Worm (Caenorhabditis elegans) whole organism, young adult: ENCODE measurements around the gene nhr-141.
A peak's percentile ranks its signal among the peaks of the same experiment; 100 is the strongest.

ENCODE experiments used
- B0035.1 ChIP-seq: sonication (generic microtip); optimal IDR thresholded peaks from 2 replicates; lab custom pipeline; 2016; ENCODE audit warnings: missing genetic modification characterization, mild to moderate bottlenecking, missing compliant biosample characterization, missing genotype, missing genetic modification reagents
- C17E4.6 ChIP-seq: fragments of 200-800 bp; sonication (Bioruptor generic); IDR thresholded peaks from 2 replicates; pipeline ENCODE4 v1.3.6; 2022; ENCODE audit warnings: missing genetic modification reagents, missing genetic modification characterization, missing compliant biosample characterization
- F33H1.4 ChIP-seq: fragments of 200-800 bp; sonication (Bioruptor generic); IDR thresholded peaks from 2 replicates; pipeline ENCODE4 v1.3.6; 2022; ENCODE audit warnings: missing genetic modification reagents, missing genetic modification characterization, missing compliant biosample characterization
- F37B4.10 ChIP-seq: fragments of 200-800 bp; sonication (Bioruptor generic); IDR thresholded peaks from 2 replicates; pipeline ENCODE4 v1.3.6; 2022; ENCODE audit warnings: missing genetic modification characterization, missing compliant biosample characterization
- F49E8.2 ChIP-seq: sonication (generic microtip); optimal IDR thresholded peaks from 3 replicates; lab custom pipeline; 2017; ENCODE audit warnings: missing genetic modification characterization, mild to moderate bottlenecking, missing compliant biosample characterization, antibody characterized with exemption, moderate library complexity; ENCODE audit not compliant: insufficient read depth
- F55B11.4 ChIP-seq: sonication (generic microtip); optimal IDR thresholded peaks from 2 replicates; lab custom pipeline; 2016; ENCODE audit warnings: missing compliant biosample characterization, missing genetic modification characterization, borderline replicate concordance; ENCODE audit not compliant: insufficient read depth
- K12H6.12 ChIP-seq: fragments of 200-800 bp; sonication (Bioruptor generic); optimal IDR thresholded peaks from 2 replicates; lab custom pipeline; 2018; ENCODE audit warnings: mild to moderate bottlenecking, missing genetic modification characterization, missing compliant biosample characterization
- T26A5.8 ChIP-seq: sonication (generic microtip); optimal IDR thresholded peaks from 2 replicates; lab custom pipeline; 2016; ENCODE audit warnings: missing genetic modification characterization, missing compliant biosample characterization
- ZK185.1 ChIP-seq: sonication (generic microtip); optimal IDR thresholded peaks from 2 replicates; lab custom pipeline; 2016; ENCODE audit warnings: mild to moderate bottlenecking, missing genetic modification characterization, missing compliant biosample characterization; ENCODE audit not compliant: poor library complexity, severe bottlenecking
- athp-1 ChIP-seq: sonication (generic microtip); optimal IDR thresholded peaks from 2 replicates; lab custom pipeline; 2017; ENCODE audit warnings: mild to moderate bottlenecking, missing genetic modification characterization, missing compliant biosample characterization
- attf-3 ChIP-seq: fragments of 200-800 bp; sonication (Bioruptor generic); conservative IDR thresholded peaks from 2 replicates; pipeline ENCODE4 v1.3.6; 2022; ENCODE audit warnings: missing genetic modification reagents, missing genetic modification characterization, missing compliant biosample characterization
- attf-5 ChIP-seq: fragments of 200-800 bp; sonication (Bioruptor generic); optimal IDR thresholded peaks from 2 replicates; lab custom pipeline; 2018; ENCODE audit warnings: mild to moderate bottlenecking, missing genetic modification characterization, missing compliant biosample characterization
- attf-6 ChIP-seq: fragments of 200-800 bp; sonication (Bioruptor generic); IDR thresholded peaks from 2 replicates; pipeline ENCODE4 v1.3.6; 2022; ENCODE audit warnings: missing genetic modification reagents, missing genetic modification characterization, missing compliant biosample characterization
- bed-2 ChIP-seq: fragments of 200-800 bp; sonication (Bioruptor generic); IDR thresholded peaks from 2 replicates; pipeline ENCODE4 v1.3.6; 2022; ENCODE audit warnings: missing genetic modification reagents, missing genetic modification characterization, missing compliant biosample characterization
- ceh-100 ChIP-seq: fragments of 200-800 bp; sonication (Bioruptor generic); IDR thresholded peaks from 2 replicates; pipeline ENCODE4 v1.3.6; 2022; ENCODE audit warnings: missing genetic modification reagents, missing genetic modification characterization, missing compliant biosample characterization
- ceh-27 ChIP-seq: fragments of 200-800 bp; sonication (Bioruptor generic); optimal IDR thresholded peaks from 2 replicates; lab custom pipeline; 2018; ENCODE audit warnings: mild to moderate bottlenecking, missing genetic modification characterization, moderate library complexity, missing compliant biosample characterization
- dox-1 ChIP-seq: fragments of 200-800 bp; sonication (Bioruptor generic); IDR thresholded peaks from 2 replicates; pipeline ENCODE4 v1.3.6; 2022; ENCODE audit warnings: missing genetic modification reagents, missing genetic modification characterization, missing compliant biosample characterization
- efl-1 ChIP-seq: fragments of 150-350 bp; optimal IDR thresholded peaks from 2 replicates; lab custom pipeline; 2014; ENCODE audit warnings: missing biosample characterization, missing genetic modification reagents, missing genetic modification characterization
- egrh-3 ChIP-seq: fragments of 200-800 bp; sonication (Bioruptor generic); IDR thresholded peaks from 2 replicates; pipeline ENCODE4 v1.3.6; 2022; ENCODE audit warnings: missing genetic modification reagents, missing genetic modification characterization, missing compliant biosample characterization
- ekl-4 ChIP-seq: fragments of 200-800 bp; sonication (Bioruptor generic); IDR thresholded peaks from 2 replicates; pipeline ENCODE4 v1.3.6; 2022; ENCODE audit warnings: missing genetic modification reagents, missing genetic modification characterization, missing compliant biosample characterization
- gei-17 ChIP-seq: fragments of 200-800 bp; sonication (Bioruptor generic); optimal IDR thresholded peaks from 2 replicates; lab custom pipeline; 2018; ENCODE audit warnings: mild to moderate bottlenecking, missing genetic modification characterization, missing compliant biosample characterization
- hmg-1.2 ChIP-seq: fragments of 200-800 bp; sonication (Bioruptor generic); IDR thresholded peaks from 2 replicates; pipeline ENCODE4 v1.3.6; 2022; ENCODE audit warnings: missing genetic modification reagents, missing genetic modification characterization, missing compliant biosample characterization
- hmg-20 ChIP-seq: fragments of 200-800 bp; sonication (Bioruptor generic); IDR thresholded peaks from 2 replicates; pipeline ENCODE4 v1.3.6; 2022; ENCODE audit warnings: missing genetic modification reagents, missing genetic modification characterization, missing compliant biosample characterization
- hrde-1 ChIP-seq: sonication (generic microtip); optimal IDR thresholded peaks from 2 replicates; lab custom pipeline; 2016; ENCODE audit warnings: missing genetic modification characterization, mild to moderate bottlenecking, missing compliant biosample characterization, moderate library complexity, missing genotype, missing genetic modification reagents, borderline replicate concordance
- hsf-1 ChIP-seq: fragments of 200-800 bp; sonication (Bioruptor generic); IDR thresholded peaks from 2 replicates; pipeline ENCODE4 v1.3.6; 2022; ENCODE audit warnings: missing genetic modification reagents, missing genetic modification characterization, missing compliant biosample characterization
- madf-6 ChIP-seq: fragments of 200-800 bp; sonication (Bioruptor generic); IDR thresholded peaks from 2 replicates; pipeline ENCODE4 v1.3.6; 2022; ENCODE audit warnings: missing genetic modification reagents, missing genetic modification characterization, missing compliant biosample characterization
- madf-8 ChIP-seq: fragments of 200-800 bp; sonication (Bioruptor generic); conservative IDR thresholded peaks from 2 replicates; pipeline ENCODE4 v1.3.6; 2022; ENCODE audit warnings: missing genetic modification reagents, missing genetic modification characterization, missing compliant biosample characterization
- nhr-120 ChIP-seq: fragments of 200-800 bp; sonication (Bioruptor generic); IDR thresholded peaks from 2 replicates; pipeline ENCODE4 v1.3.6; 2022; ENCODE audit warnings: missing genetic modification characterization, missing compliant biosample characterization
- nhr-80 ChIP-seq: sonication (generic microtip); optimal IDR thresholded peaks from 2 replicates; lab custom pipeline; 2016; ENCODE audit warnings: missing genetic modification characterization, missing compliant biosample characterization
- pbrm-1 ChIP-seq: fragments of 200-800 bp; sonication (Bioruptor generic); IDR thresholded peaks from 2 replicates; pipeline ENCODE4 v1.3.6; 2022; ENCODE audit warnings: missing genetic modification reagents, missing genetic modification characterization, missing compliant biosample characterization
- rcor-1 ChIP-seq: fragments of 200-800 bp; sonication (Bioruptor generic); IDR thresholded peaks from 2 replicates; pipeline ENCODE4 v1.3.6; 2022; ENCODE audit warnings: missing genetic modification reagents, missing genetic modification characterization, missing compliant biosample characterization
- rec-8 ChIP-seq, 2 experiments: sonication (generic microtip); optimal IDR thresholded peaks; 2 replicates each; lab custom pipeline; 2016; ENCODE audit warnings: mild to moderate bottlenecking in 2 of 2, missing genetic modification characterization in 2 of 2, missing genetic modification reagents in 2 of 2, missing genotype in 2 of 2, missing biosample characterization in 1 of 2, missing compliant biosample characterization in 1 of 2, moderate library complexity in 1 of 2
- snpc-4 ChIP-seq, 5 experiments: fragments of 150-350 bp in 1 of 5; sonication (generic microtip) in 4 of 5; optimal IDR thresholded peaks; 2 replicates each; lab custom pipeline; 2014 to 2018; ENCODE audit warnings: missing genetic modification characterization in 5 of 5, missing biosample characterization in 3 of 5, antibody characterized with exemption in 2 of 5, mild to moderate bottlenecking in 2 of 5, missing compliant biosample characterization in 2 of 5, missing genotype in 2 of 5, moderate library complexity in 2 of 5, missing genetic modification reagents in 1 of 5
- somi-1 ChIP-seq: fragments of 200-800 bp; sonication (Bioruptor generic); optimal IDR thresholded peaks from 2 replicates; lab custom pipeline; 2018; ENCODE audit warnings: mild to moderate bottlenecking, missing genetic modification characterization, missing compliant biosample characterization
- unc-130 ChIP-seq: sonication (generic microtip); optimal IDR thresholded peaks from 2 replicates; lab custom pipeline; 2016; ENCODE audit warnings: missing genetic modification reagents, missing genetic modification characterization, missing compliant biosample characterization
- xnd-1 ChIP-seq: sonication (generic microtip); optimal IDR thresholded peaks from 2 replicates; lab custom pipeline; 2016; ENCODE audit warnings: missing genotype, missing genetic modification reagents, missing genetic modification characterization, missing compliant biosample characterization
- zim-3 ChIP-seq: sonication (generic microtip); optimal IDR thresholded peaks from 2 replicates; lab custom pipeline; 2017; ENCODE audit warnings: mild to moderate bottlenecking, missing genetic modification characterization, moderate library complexity, missing compliant biosample characterization
- ztf-18 ChIP-seq: sonication (generic microtip); optimal IDR thresholded peaks from 2 replicates; lab custom pipeline; 2016; ENCODE audit warnings: missing genotype, mild to moderate bottlenecking, missing genetic modification characterization, missing compliant biosample characterization
- ztf-25 ChIP-seq: fragments of 200-800 bp; sonication (Bioruptor generic); IDR thresholded peaks from 2 replicates; pipeline ENCODE4 v1.3.6; 2022; ENCODE audit warnings: missing genetic modification reagents, missing genetic modification characterization, missing compliant biosample characterization

Gene nhr-141

ce11 chrV:7460898-7461297, 16.4 kb downstream of the nhr-141 start, which contains the start of gene srh-92:
Gene srh-92 (minus strand): TSS chrV:7460998.
- no peak for TF ChIP-seq F33H1.4 (GFP tag; lab: Robert Waterston, UW)
- no peak for TF ChIP-seq rcor-1 (GFP tag; lab: Robert Waterston, UW)
- TF ChIP-seq rec-8 (tag; optimal IDR thresholded peaks at IDR 0.05; lab: Kevin White, UChicago), result no peak
- no peak for TF ChIP-seq hsf-1 (GFP tag; lab: Robert Waterston, UW)
- no peak for TF ChIP-seq gei-17 (GFP tag; lab: Kevin White, UChicago)
- no peak for TF ChIP-seq ztf-25
- TF ChIP-seq madf-6, result no peak
- TF ChIP-seq ekl-4, result no peak
- no peak for TF ChIP-seq athp-1 (tag; lab: Kevin White, UChicago)
- no peak for TF ChIP-seq attf-6 (GFP tag; lab: Robert Waterston, UW)
- TF ChIP-seq hrde-1 (tag; lab: Kevin White, UChicago), result no peak

ce11 chrV:7464696-7465095, 20.2 kb downstream of the nhr-141 start, which contains the start of gene srh-89:
Gene srh-89 (minus strand): TSS chrV:7464796.
- no peak for TF ChIP-seq bed-2
- TF ChIP-seq ekl-4, result no peak
- TF ChIP-seq F49E8.2, result no peak
- no peak for TF ChIP-seq hmg-20
- no peak for TF ChIP-seq T26A5.8 (tag; lab: Kevin White, UChicago)
- TF ChIP-seq C17E4.6, result no peak
- TF ChIP-seq dox-1 (GFP tag; lab: Robert Waterston, UW), result no peak
- TF ChIP-seq unc-130 (GFP tag; lab: Kevin White, UChicago), result no peak
- TF ChIP-seq K12H6.12 (tag; lab: Kevin White, UChicago), result no peak
- TF ChIP-seq zim-3 (tag; lab: Kevin White, UChicago), result no peak
- no peak for TF ChIP-seq somi-1 (GFP tag; lab: Kevin White, UChicago)
- no peak for TF ChIP-seq rec-8 (tag; optimal IDR thresholded peaks at IDR 0.05; lab: Kevin White, UChicago)

- 0 out of 2 replicates have a peak, but pooled peaks have one; percentile 34 for TF ChIP-seq egrh-3 (GFP tag; lab: Robert Waterston, UW)
- TF ChIP-seq nhr-120 (GFP tag; lab: Robert Waterston, UW), result no peak
- TF ChIP-seq athp-1 (tag; lab: Kevin White, UChicago), result peak; percentile 61
- TF ChIP-seq madf-8 (GFP tag; lab: Robert Waterston, UW), result peak; percentile 46
- TF ChIP-seq snpc-4 (GFP tag; optimal IDR thresholded peaks at IDR 0.05; lab: Kevin White, UChicago), result no peak
- TF ChIP-seq snpc-4 (tag; optimal IDR thresholded peaks at IDR 0.05; lab: Kevin White, UChicago), result peak in 1 of 4 experiments; percentile 43
- peak; percentile 67 for TF ChIP-seq efl-1 (GFP tag; lab: Kevin White, UChicago)
- TF ChIP-seq K12H6.12 (tag; lab: Kevin White, UChicago), result peak; percentile 10
- TF ChIP-seq pbrm-1 (GFP tag; lab: Robert Waterston, UW), result peak; percentile 68; the same call in 1 of the 2 replicates
- TF ChIP-seq F55B11.4 (tag; lab: Kevin White, UChicago), result no peak
- 0 out of 2 replicates have a peak, but pooled peaks have one; percentile 15 for TF ChIP-seq attf-3 (GFP tag; lab: Robert Waterston, UW)
- peak; percentile 49 for TF ChIP-seq ztf-18
- 0 out of 2 replicates have a peak, but pooled peaks have one; percentile 24 for TF ChIP-seq hmg-20
- 0 out of 2 replicates have a peak, but pooled peaks have one; percentile 27 for TF ChIP-seq ceh-100 (GFP tag; lab: Robert Waterston, UW)
- peak; percentile 65 for TF ChIP-seq ceh-27 (GFP tag; lab: Kevin White, UChicago)
- TF ChIP-seq xnd-1 (tag; lab: Kevin White, UChicago), result peak; percentile 15
- no peak for TF ChIP-seq attf-6 (GFP tag; lab: Robert Waterston, UW)
- TF ChIP-seq hmg-1.2 (GFP tag; lab: Robert Waterston, UW), result peak; percentile 69
- peak; percentile 50 for TF ChIP-seq ZK185.1 (tag; lab: Kevin White, UChicago)
- 0 out of 2 replicates have a peak, but pooled peaks have one; percentile 32 for TF ChIP-seq rcor-1 (GFP tag; lab: Robert Waterston, UW)
- TF ChIP-seq F37B4.10 (GFP tag; lab: Robert Waterston, UW), result no peak
- TF ChIP-seq ekl-4, result 0 out of 2 replicates have a peak, but pooled peaks have one; percentile 27
- 0 out of 2 replicates have a peak, but pooled peaks have one; percentile 67 for TF ChIP-seq bed-2
- no peak for TF ChIP-seq B0035.1 (tag; lab: Kevin White, UChicago)
- TF ChIP-seq nhr-80 (tag; lab: Kevin White, UChicago), result peak; percentile 60
- peak; percentile 91 for TF ChIP-seq attf-5 (GFP tag; lab: Kevin White, UChicago)
These were observed 21.0 kb downstream of the nhr-141 start, which contains the start of gene F25E5.1 for ce11 chrV:7465509-7465908. Gene F25E5.1 (plus strand): TSS chrV:7465884.
